Fruit fly (Drosophila melanogaster) whole organism, embryonic: Measurements from ENCODE around the gene AIMP2.
A peak's percentile ranks its signal among the peaks of the same experiment; 100 is the strongest.

Experiments
- Abd-B ChIP-seq: fragments of 200-800 bp; sonication (Bioruptor generic); optimal IDR thresholded peaks from 2 replicates; lab custom pipeline; 2018; ENCODE audit warnings: missing biosample characterization, mild to moderate bottlenecking, missing genetic modification characterization, moderate library complexity
- CG10209 ChIP-seq: fragments of 200-800 bp; sonication (Bioruptor generic); optimal IDR thresholded peaks from 3 replicates; lab custom pipeline; 2017; ENCODE audit warnings: missing biosample characterization, mild to moderate bottlenecking, missing genetic modification characterization, missing genetic modification reagents
- CG1024 ChIP-seq: fragments of 200-800 bp; sonication (Bioruptor generic); IDR thresholded peaks from 2 replicates; pipeline ENCODE4 v1.3.6; 2022; ENCODE audit warnings: missing biosample characterization, missing genetic modification characterization
- CG12942 ChIP-seq: fragments of 200-800 bp; sonication (Bioruptor generic); optimal IDR thresholded peaks from 3 replicates; lab custom pipeline; 2016; ENCODE audit warnings: missing biosample characterization, missing genetic modification characterization
- CG15011 ChIP-seq: fragments of 200-800 bp; sonication (Bioruptor generic); optimal IDR thresholded peaks from 3 replicates; lab custom pipeline; 2018; ENCODE audit warnings: missing biosample characterization, mild to moderate bottlenecking, missing genetic modification characterization
- CG17328 ChIP-seq: fragments of 200-800 bp; sonication (Bioruptor generic); IDR thresholded peaks from 2 replicates; pipeline ENCODE4 v1.3.6; 2022; ENCODE audit warnings: missing biosample characterization, missing genetic modification characterization
- CG17359 ChIP-seq: fragments of 200-800 bp; sonication (Bioruptor generic); optimal IDR thresholded peaks from 3 replicates; lab custom pipeline; 2018; ENCODE audit warnings: missing biosample characterization, mild to moderate bottlenecking, missing genetic modification characterization, moderate library complexity
- CG2712 ChIP-seq: fragments of 200-800 bp; optimal IDR thresholded peaks from 3 replicates; lab custom pipeline; 2019; ENCODE audit warnings: missing biosample characterization, mild to moderate bottlenecking, missing genetic modification characterization, moderate library complexity
- CG32767 ChIP-seq: fragments of 200-800 bp; sonication (Bioruptor generic); IDR thresholded peaks from 2 replicates; pipeline ENCODE4 v1.3.6; 2022; ENCODE audit warnings: missing biosample characterization, missing genetic modification characterization
- CG33213 ChIP-seq: fragments of 200-800 bp; sonication (Bioruptor generic); optimal IDR thresholded peaks from 3 replicates; lab custom pipeline; 2016; ENCODE audit warnings: missing biosample characterization, missing genetic modification characterization
- CG34224 ChIP-seq: fragments of 200-800 bp; sonication (Bioruptor generic); IDR thresholded peaks from 3 replicates; pipeline ENCODE4 v1.3.6; 2022; ENCODE audit warnings: missing biosample characterization, missing genetic modification characterization; ENCODE audit not compliant: partially characterized antibody
- CG6654 ChIP-seq: fragments of 200-800 bp; sonication (Bioruptor generic); optimal IDR thresholded peaks from 2 replicates; lab custom pipeline; 2017; ENCODE audit warnings: missing biosample characterization, mild to moderate bottlenecking, missing genetic modification characterization
- CG7745 ChIP-seq: fragments of 200-800 bp; sonication (Bioruptor generic); optimal IDR thresholded peaks from 2 replicates; lab custom pipeline; 2018; ENCODE audit warnings: missing biosample characterization, mild to moderate bottlenecking, missing genetic modification characterization, moderate library complexity
- CG8388 ChIP-seq: fragments of 200-800 bp; sonication (Bioruptor generic); optimal IDR thresholded peaks from 2 replicates; lab custom pipeline; 2019; ENCODE audit warnings: missing biosample characterization, mild to moderate bottlenecking, missing genetic modification characterization, moderate library complexity
- Chrac-16 ChIP-seq: fragments of 200-800 bp; sonication (Bioruptor generic); optimal IDR thresholded peaks from 3 replicates; lab custom pipeline; 2016; ENCODE audit warnings: missing biosample characterization, missing genetic modification characterization
- D19A ChIP-seq: fragments of 200-800 bp; optimal IDR thresholded peaks from 3 replicates; lab custom pipeline; 2019; ENCODE audit warnings: missing biosample characterization, mild to moderate bottlenecking, missing genetic modification characterization, moderate library complexity
- Dbx ChIP-seq: fragments of 200-800 bp; sonication (Bioruptor generic); IDR thresholded peaks from 3 replicates; pipeline ENCODE4 v1.3.6; 2022; ENCODE audit warnings: missing biosample characterization, missing genetic modification characterization
- Deaf1 ChIP-seq: fragments of 200-800 bp; optimal IDR thresholded peaks from 3 replicates; lab custom pipeline; 2019; ENCODE audit warnings: missing biosample characterization, mild to moderate bottlenecking, missing genetic modification characterization, moderate library complexity
- Doc2 ChIP-seq: fragments of 200-800 bp; sonication (Bioruptor generic); IDR thresholded peaks from 2 replicates; pipeline ENCODE4 v1.3.6; 2022; ENCODE audit warnings: missing biosample characterization, missing genetic modification characterization
- Drgx ChIP-seq: fragments of 200-800 bp; sonication (Bioruptor generic); IDR thresholded peaks from 2 replicates; pipeline ENCODE4 v1.3.6; 2022; ENCODE audit warnings: missing biosample characterization, missing genetic modification characterization
- HLH3B ChIP-seq: fragments of 200-800 bp; sonication (Bioruptor generic); IDR thresholded peaks from 2 replicates; pipeline ENCODE4 v1.3.6; 2022; ENCODE audit warnings: missing biosample characterization, missing genetic modification characterization
- Hr3 ChIP-seq: fragments of 200-800 bp; sonication (Bioruptor generic); optimal IDR thresholded peaks from 3 replicates; lab custom pipeline; 2016; ENCODE audit warnings: missing biosample characterization, missing genetic modification characterization
- Jarid2 ChIP-seq: fragments of 200-800 bp; sonication (Bioruptor generic); optimal IDR thresholded peaks from 3 replicates; lab custom pipeline; 2017; ENCODE audit warnings: mild to moderate bottlenecking, missing biosample characterization, missing genetic modification reagents, missing genetic modification characterization
- Oli ChIP-seq: fragments of 200-800 bp; sonication (Bioruptor generic); optimal IDR thresholded peaks from 2 replicates; lab custom pipeline; 2018; ENCODE audit warnings: missing biosample characterization, mild to moderate bottlenecking, missing genetic modification characterization, moderate library complexity
- Optix ChIP-seq: fragments of 200-800 bp; sonication (Bioruptor generic); IDR thresholded peaks from 3 replicates; pipeline ENCODE4 v1.3.6; 2022; ENCODE audit warnings: missing biosample characterization, missing genetic modification characterization
- PHDP ChIP-seq: fragments of 200-800 bp; sonication (Bioruptor generic); optimal IDR thresholded peaks from 3 replicates; lab custom pipeline; 2018; ENCODE audit warnings: missing biosample characterization, mild to moderate bottlenecking, missing genetic modification characterization, moderate library complexity
- az2 ChIP-seq: fragments of 200-800 bp; sonication (Bioruptor generic); optimal IDR thresholded peaks from 3 replicates; lab custom pipeline; 2016; ENCODE audit warnings: missing biosample characterization, missing genetic modification characterization
- chm ChIP-seq: fragments of 200-800 bp; sonication (Bioruptor generic); IDR thresholded peaks from 2 replicates; pipeline ENCODE4 v1.3.6; 2022; ENCODE audit warnings: missing biosample characterization, missing genetic modification characterization
- chn ChIP-seq: fragments of 200-800 bp; sonication (Bioruptor generic); optimal IDR thresholded peaks from 2 replicates; lab custom pipeline; 2016; ENCODE audit warnings: missing biosample characterization, missing genetic modification characterization
- dan ChIP-seq: fragments of 200-800 bp; sonication (Bioruptor generic); IDR thresholded peaks from 2 replicates; pipeline ENCODE4 v1.3.6; 2022; ENCODE audit warnings: missing biosample characterization, missing genetic modification characterization
- danr ChIP-seq: fragments of 200-800 bp; sonication (Bioruptor generic); IDR thresholded peaks from 2 replicates; pipeline ENCODE4 v1.3.6; 2022; ENCODE audit warnings: missing biosample characterization, missing genetic modification characterization
- dmrt11E ChIP-seq: fragments of 200-800 bp; sonication (Bioruptor generic); optimal IDR thresholded peaks from 3 replicates; lab custom pipeline; 2018; ENCODE audit warnings: missing biosample characterization, mild to moderate bottlenecking, missing genetic modification characterization, moderate library complexity
- dpn ChIP-seq, 2 experiments: fragments of 200-800 bp; sonication (Bioruptor generic); optimal IDR thresholded peaks; 3 replicates each; lab custom pipeline; 2016; ENCODE audit warnings: missing biosample characterization in 2 of 2, missing genetic modification characterization in 2 of 2
- fd3F ChIP-seq: fragments of 200-800 bp; sonication (Bioruptor generic); optimal IDR thresholded peaks from 2 replicates; lab custom pipeline; 2018; ENCODE audit warnings: missing biosample characterization, mild to moderate bottlenecking, missing genetic modification characterization, moderate library complexity
- fru ChIP-seq: fragments of >200 bp; optimal IDR thresholded peaks from 2 replicates; lab custom pipeline; 2017
- gro ChIP-seq: fragments of 200-800 bp; sonication (Bioruptor generic); optimal IDR thresholded peaks from 2 replicates; lab custom pipeline; 2016; ENCODE audit warnings: missing biosample characterization, missing genetic modification characterization
- jing ChIP-seq: fragments of 200-800 bp; sonication (Bioruptor generic); optimal IDR thresholded peaks from 2 replicates; lab custom pipeline; 2018; ENCODE audit warnings: missing biosample characterization, mild to moderate bottlenecking, missing genetic modification characterization
- lmd ChIP-seq: fragments of 200-800 bp; sonication (Bioruptor generic); IDR thresholded peaks from 2 replicates; pipeline ENCODE4 v1.3.6; 2022; ENCODE audit warnings: missing biosample characterization, missing genetic modification characterization
- mirr ChIP-seq: fragments of 200-800 bp; sonication (Bioruptor generic); optimal IDR thresholded peaks from 3 replicates; lab custom pipeline; 2018; ENCODE audit warnings: missing biosample characterization, mild to moderate bottlenecking, missing genetic modification characterization
- odd ChIP-seq: fragments of 200-800 bp; sonication (Bioruptor generic); optimal IDR thresholded peaks from 2 replicates; lab custom pipeline; 2017; ENCODE audit warnings: missing biosample characterization, mild to moderate bottlenecking, missing genetic modification characterization
- pum ChIP-seq: fragments of 200-800 bp; sonication (Bioruptor generic); optimal IDR thresholded peaks from 2 replicates; lab custom pipeline; 2016; ENCODE audit warnings: missing biosample characterization, missing genetic modification characterization
- pzg ChIP-seq: fragments of 200-800 bp; sonication (Bioruptor generic); optimal IDR thresholded peaks from 3 replicates; lab custom pipeline; 2018; ENCODE audit warnings: missing biosample characterization, mild to moderate bottlenecking, missing genetic modification characterization, moderate library complexity
- ranshi ChIP-seq: fragments of 200-800 bp; sonication (Bioruptor generic); IDR thresholded peaks from 2 replicates; pipeline ENCODE4 v1.3.6; 2022; ENCODE audit warnings: missing biosample characterization, missing genetic modification characterization
- salm ChIP-seq: fragments of 200-800 bp; sonication (Bioruptor generic); optimal IDR thresholded peaks from 2 replicates; lab custom pipeline; 2018; ENCODE audit warnings: missing biosample characterization, mild to moderate bottlenecking, missing genetic modification characterization
- stc ChIP-seq: fragments of 200-800 bp; sonication (Bioruptor generic); IDR thresholded peaks from 2 replicates; pipeline ENCODE4 v1.3.6; 2022; ENCODE audit warnings: missing biosample characterization, missing genetic modification characterization
- stwl ChIP-seq: fragments of 200-800 bp; sonication (Bioruptor generic); optimal IDR thresholded peaks from 3 replicates; lab custom pipeline; 2018; ENCODE audit warnings: missing biosample characterization, mild to moderate bottlenecking, missing genetic modification characterization, moderate library complexity
- tap ChIP-seq: fragments of 200-800 bp; optimal IDR thresholded peaks from 3 replicates; lab custom pipeline; 2019; ENCODE audit warnings: missing biosample characterization, mild to moderate bottlenecking, missing genetic modification characterization, moderate library complexity
- tio ChIP-seq: fragments of 200-800 bp; sonication (Bioruptor generic); optimal IDR thresholded peaks from 2 replicates; lab custom pipeline; 2017; ENCODE audit warnings: missing biosample characterization, missing genetic modification characterization, inconsistent platforms
- vfl ChIP-seq: fragments of 200-800 bp; sonication (Bioruptor generic); optimal IDR thresholded peaks from 2 replicates; lab custom pipeline; 2016; ENCODE audit warnings: missing biosample characterization, missing genetic modification characterization
- wor ChIP-seq: fragments of 200-800 bp; sonication (Bioruptor generic); IDR thresholded peaks from 2 replicates; pipeline ENCODE4 v1.3.6; 2022; ENCODE audit warnings: missing biosample characterization, missing genetic modification characterization

Gene AIMP2

DNA sequence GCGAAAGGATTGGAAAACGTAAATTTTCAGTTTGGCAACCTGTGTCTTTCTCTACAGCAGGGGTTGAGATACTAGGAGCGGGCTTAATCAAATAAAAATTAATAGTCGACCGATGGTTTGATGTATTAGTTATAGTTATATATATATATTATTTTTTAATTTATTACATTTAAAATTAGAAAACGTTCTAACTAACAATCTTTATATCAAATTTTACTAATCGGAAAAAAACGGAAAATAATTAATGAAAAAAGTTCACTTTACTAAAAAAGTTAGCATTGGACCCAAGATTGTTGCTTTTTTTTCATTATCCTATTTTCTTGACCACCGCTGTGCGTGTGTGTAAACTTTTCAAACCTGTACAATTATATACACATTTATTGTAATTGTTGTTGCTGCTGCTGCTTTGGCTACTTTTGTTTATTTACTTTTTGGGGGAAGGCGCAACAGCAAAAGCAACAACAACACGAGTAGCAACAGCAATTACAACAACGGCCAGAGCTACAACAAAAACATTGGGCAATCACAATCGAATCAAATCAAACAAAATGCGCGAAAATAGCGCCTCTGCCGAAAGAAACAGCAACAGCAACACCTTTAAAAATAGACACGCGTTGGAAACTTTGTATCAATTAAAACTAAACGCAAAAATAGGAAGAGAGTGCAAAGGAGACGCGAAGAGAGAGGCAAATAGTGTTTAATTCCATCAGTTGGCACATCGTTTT lies 9.3 kb downstream of the AIMP2 start (continued):
- TF ChIP-seq odd = peak; percentile 62
- TF ChIP-seq jing (GFP tag; lab: Kevin White, UChicago) = no peak
- TF ChIP-seq CG17359 = peak; percentile 61
- no peak for TF ChIP-seq CG1024 (GFP tag; lab: Robert Waterston, UW)
- no peak for TF ChIP-seq CG33213 (GFP tag; lab: Kevin White, UChicago)
- peak; percentile 19 for TF ChIP-seq Jarid2 (GFP tag; lab: Kevin White, UChicago)
- TF ChIP-seq CG8388 = peak; percentile 64
- TF ChIP-seq vfl (GFP tag; lab: Kevin White, UChicago) = no peak
- TF ChIP-seq tio (GFP tag; lab: Kevin White, UChicago) = peak; percentile 7
- peak; percentile 6 for TF ChIP-seq Chrac-16 (GFP tag; lab: Kevin White, UChicago)
- TF ChIP-seq dmrt11E = peak; percentile 28
- 0 out of 2 replicates have a peak, but pooled peaks have one; percentile 47 for TF ChIP-seq CG32767
- TF ChIP-seq Drgx (GFP tag; lab: Robert Waterston, UW) = peak; percentile 56
- TF ChIP-seq CG17328 = peak; percentile 38; the same call in 1 of the 2 replicates
- TF ChIP-seq D19A = peak; percentile 66
- peak; percentile 71 for TF ChIP-seq Oli
- TF ChIP-seq CG10209 (GFP tag; lab: Kevin White, UChicago) = peak; percentile 69
- no peak for TF ChIP-seq Doc2
- no peak for TF ChIP-seq dan (GFP tag; lab: Robert Waterston, UW)
- TF ChIP-seq Dbx (GFP tag; lab: Robert Waterston, UW) = 0 out of 3 replicates have a peak, but pooled peaks have one; percentile 18
- peak; percentile 42 for TF ChIP-seq salm (tag; lab: Kevin White, UChicago)
- no peak for TF ChIP-seq chn (GFP tag; lab: Kevin White, UChicago)
- TF ChIP-seq wor (GFP tag; lab: Robert Waterston, UW) = peak; percentile 38; the same call in 1 of the 2 replicates
- TF ChIP-seq mirr = no peak
- TF ChIP-seq ranshi (GFP tag; lab: Robert Waterston, UW) = peak; percentile 56
- peak; percentile 69 for TF ChIP-seq CG2712 (tag; lab: Kevin White, UChicago)
- no peak for TF ChIP-seq pzg (GFP tag; lab: Kevin White, UChicago)
- TF ChIP-seq stwl (tag; lab: Kevin White, UChicago) = no peak
- TF ChIP-seq fd3F (GFP tag; lab: Kevin White, UChicago) = peak; percentile 60
- no peak for TF ChIP-seq CG15011 (GFP tag; lab: Kevin White, UChicago)
- TF ChIP-seq CG12942 (GFP tag; lab: Kevin White, UChicago) = no peak
- TF ChIP-seq danr (GFP tag; lab: Robert Waterston, UW) = no peak
- TF ChIP-seq Optix (GFP tag; lab: Robert Waterston, UW) = no peak
- no peak for TF ChIP-seq chm (GFP tag; lab: Robert Waterston, UW)
- peak; percentile 3 for TF ChIP-seq CG6654 (GFP tag; lab: Kevin White, UChicago)
- TF ChIP-seq Hr3 (GFP tag; lab: Kevin White, UChicago) = peak; percentile 44
- TF ChIP-seq pum = no peak
- TF ChIP-seq Deaf1 = peak; percentile 33
- TF ChIP-seq tap = peak; percentile 64
- TF ChIP-seq HLH3B (GFP tag; lab: Robert Waterston, UW) = peak; percentile 48
- TF ChIP-seq dpn (GFP tag; optimal IDR thresholded peaks at IDR 0.05; lab: Kevin White, UChicago) = peak in 1 of 2 experiments; percentile 11
- TF ChIP-seq az2 (GFP tag; lab: Kevin White, UChicago) = peak; percentile 24
- peak; percentile 21; the same call in 1 of the 2 replicates for TF ChIP-seq lmd
- TF ChIP-seq CG34224 (GFP tag; lab: Robert Waterston, UW) = no peak
- TF ChIP-seq stc (GFP tag; lab: Robert Waterston, UW) = no peak; the same call in 1 of the 2 replicates
- TF ChIP-seq gro (GFP tag; lab: Kevin White, UChicago) = no peak
- peak; percentile 42 for TF ChIP-seq Abd-B
- TF ChIP-seq PHDP (tag; lab: Kevin White, UChicago) = peak; percentile 75
- no peak for TF ChIP-seq fru (lab: Kevin White, UChicago)
- no peak for TF ChIP-seq CG7745 (tag; lab: Kevin White, UChicago)
